ENCODE assay signal across 3 worm cellular contexts in the genomic region with DNA sequence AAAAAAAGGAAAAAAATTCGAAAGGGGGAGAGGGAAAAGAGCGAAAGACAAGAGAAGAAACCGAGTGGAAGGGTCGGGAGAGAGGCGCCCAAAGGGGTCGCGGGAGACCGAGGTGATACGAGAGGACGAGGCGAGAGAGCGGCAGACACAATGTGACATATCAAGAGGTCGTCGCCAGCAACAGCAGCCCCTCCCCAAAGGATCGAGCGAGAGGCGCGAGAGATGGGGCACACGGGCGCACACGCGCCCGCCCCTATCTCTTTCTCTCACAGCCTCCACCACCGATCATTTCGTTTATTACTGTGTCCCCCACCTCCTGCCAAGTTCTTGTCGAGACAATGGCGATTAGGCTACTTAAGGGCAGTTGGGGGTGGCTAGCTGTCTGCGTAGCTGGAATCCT.
A peak's percentile ranks its signal among the peaks of the same experiment; 100 is the strongest.
TF ChIP-seq lines count a peak whose summit lies in the region.

No protein-coding gene starts in this region.

TF ChIP-seq in whole organism, L1 larva, 84 proteins besides CTCF, POLR2A, EP300 and RAD21 (continued from another document and continues in another):
- no peak for TF ChIP-seq isw-1 (GFP tag; IDR thresholded peaks at IDR 0.05; lab: Robert Waterston, UW)
- TF ChIP-seq sptf-1 (tag; optimal IDR thresholded peaks at IDR 0.05; lab: Kevin White, UChicago), result no peak
- TF ChIP-seq nhr-20 (tag; optimal IDR thresholded peaks at IDR 0.05; lab: Kevin White, UChicago), result peak; percentile 81
- TF ChIP-seq lin-39 (tag; optimal IDR thresholded peaks at IDR 0.05; lab: Kevin White, UChicago), result no peak
- TF ChIP-seq mep-1 (tag; optimal IDR thresholded peaks at IDR 0.05; lab: Kevin White, UChicago), result peak; percentile 37
- TF ChIP-seq fkh-8 (tag; optimal IDR thresholded peaks at IDR 0.05; lab: Kevin White, UChicago), result no peak
- peak; percentile 51 to 60 for TF ChIP-seq efl-1 (optimal IDR thresholded peaks at IDR 0.05; lab: Kevin White, UChicago)
- peak in 1 of 2 experiments; percentile 95 for TF ChIP-seq efl-1 (GFP tag; optimal IDR thresholded peaks at IDR 0.05 in 1 of 2; lab: Kevin White, UChicago)
- TF ChIP-seq skn-1 (tag; optimal IDR thresholded peaks at IDR 0.05; lab: Kevin White, UChicago), result peak; percentile 35
- no peak for TF ChIP-seq unc-86 (tag; optimal IDR thresholded peaks at IDR 0.05; lab: Kevin White, UChicago)
- TF ChIP-seq C04F5.9 (tag; optimal IDR thresholded peaks at IDR 0.05; lab: Kevin White, UChicago), result no peak
- no peak for TF ChIP-seq zip-4 (GFP tag; optimal IDR thresholded peaks at IDR 0.05; lab: Kevin White, UChicago)
- TF ChIP-seq elt-2 (tag; optimal IDR thresholded peaks at IDR 0.05; lab: Kevin White, UChicago), result peak; percentile 70
- no peak for TF ChIP-seq pqm-1 (tag; optimal IDR thresholded peaks at IDR 0.05; lab: Kevin White, UChicago)
- no peak for TF ChIP-seq sox-4 (tag; optimal IDR thresholded peaks at IDR 0.05; lab: Kevin White, UChicago)
- TF ChIP-seq lin-15B (tag; optimal IDR thresholded peaks at IDR 0.05; lab: Kevin White, UChicago), result no peak
- peak; percentile 44 for TF ChIP-seq nhr-77 (tag; optimal IDR thresholded peaks at IDR 0.05; lab: Kevin White, UChicago)
- no peak for TF ChIP-seq ets-5 (GFP tag; IDR thresholded peaks at IDR 0.05; lab: Robert Waterston, UW)
- TF ChIP-seq lin-14 (GFP tag; optimal IDR thresholded peaks at IDR 0.05; lab: Kevin White, UChicago), result peak; percentile 91
- peak; percentile 82 for TF ChIP-seq tbx-2 (tag; optimal IDR thresholded peaks at IDR 0.05; lab: Kevin White, UChicago)
- no peak for TF ChIP-seq mef-2 (tag; optimal IDR thresholded peaks at IDR 0.05; lab: Kevin White, UChicago)
- TF ChIP-seq efl-3 (GFP tag; optimal IDR thresholded peaks at IDR 0.05; lab: Kevin White, UChicago), result no peak
- TF ChIP-seq unc-62 (GFP tag; optimal IDR thresholded peaks at IDR 0.05; lab: Kevin White, UChicago), result no peak
- no peak; the same call in 1 of the 2 replicates for TF ChIP-seq ceh-88 (GFP tag; IDR thresholded peaks at IDR 0.05; lab: Robert Waterston, UW)
- no peak for TF ChIP-seq aly-2 (tag; optimal IDR thresholded peaks at IDR 0.05; lab: Kevin White, UChicago)
- TF ChIP-seq ceh-82 (tag; optimal IDR thresholded peaks at IDR 0.05; lab: Kevin White, UChicago), result peak; percentile 30 to 72 (median 52)
- TF ChIP-seq nhr-237 (tag; optimal IDR thresholded peaks at IDR 0.05; lab: Kevin White, UChicago), result peak; percentile 19
- TF ChIP-seq fkh-10 (GFP tag; optimal IDR thresholded peaks at IDR 0.05; lab: Kevin White, UChicago), result no peak
- TF ChIP-seq sup-37 (GFP tag; optimal IDR thresholded peaks at IDR 0.05; lab: Kevin White, UChicago), result no peak
- TF ChIP-seq swsn-7 (tag; optimal IDR thresholded peaks at IDR 0.05; lab: Kevin White, UChicago), result peak; percentile 65
- peak; percentile 16 to 75 for TF ChIP-seq mdl-1 (tag; optimal IDR thresholded peaks at IDR 0.05; lab: Kevin White, UChicago)
- TF ChIP-seq egl-13 (tag; optimal IDR thresholded peaks at IDR 0.05; lab: Kevin White, UChicago), result peak; percentile 7
- TF ChIP-seq tlp-1 (tag; optimal IDR thresholded peaks at IDR 0.05; lab: Kevin White, UChicago), result no peak
- TF ChIP-seq lin-13 (GFP tag; optimal IDR thresholded peaks at IDR 0.05; lab: Kevin White, UChicago), result no peak
- TF ChIP-seq blmp-1 (tag; optimal IDR thresholded peaks at IDR 0.05; lab: Kevin White, UChicago), result peak; percentile 64
- peak; percentile 45 for TF ChIP-seq jun-1 (tag; optimal IDR thresholded peaks at IDR 0.05; lab: Kevin White, UChicago)
- TF ChIP-seq snpc-4 (tag; optimal IDR thresholded peaks at IDR 0.05; lab: Kevin White, UChicago), result no peak
- TF ChIP-seq vab-15 (tag; optimal IDR thresholded peaks at IDR 0.05; lab: Kevin White, UChicago), result no peak
- TF ChIP-seq irx-1 (tag; optimal IDR thresholded peaks at IDR 0.05; lab: Kevin White, UChicago), result peak; percentile 15
- TF ChIP-seq lsy-2 (tag; optimal IDR thresholded peaks at IDR 0.05; lab: Kevin White, UChicago), result peak; percentile 13 to 66
- no peak for TF ChIP-seq zag-1 (tag; optimal IDR thresholded peaks at IDR 0.05; lab: Kevin White, UChicago)
- TF ChIP-seq grh-1 (GFP tag; IDR thresholded peaks at IDR 0.05; lab: Robert Waterston, UW), result no peak
- no peak for TF ChIP-seq C34B4.2 (tag; optimal IDR thresholded peaks at IDR 0.05; lab: Kevin White, UChicago)
- TF ChIP-seq aha-1 (tag; optimal IDR thresholded peaks at IDR 0.05; lab: Kevin White, UChicago), result no peak

TF ChIP-seq in whole organism, L3 larva, 47 proteins besides CTCF, POLR2A, EP300 and RAD21 (continued from another document):
- TF ChIP-seq lin-15B (tag; optimal IDR thresholded peaks at IDR 0.05; lab: Kevin White, UChicago) (peak; percentile 3), nfya-1 (tag; optimal IDR thresholded peaks at IDR 0.05; lab: Kevin White, UChicago; ENCODE audit: insufficient read depth) (peak; percentile 54), ZK546.5 (tag; optimal IDR thresholded peaks at IDR 0.05; lab: Kevin White, UChicago) (no peak), zag-1 (tag; optimal IDR thresholded peaks at IDR 0.05; lab: Kevin White, UChicago) (no peak), ceh-82 (tag; optimal IDR thresholded peaks at IDR 0.05; lab: Kevin White, UChicago) (no peak), elt-2 (tag; optimal IDR thresholded peaks at IDR 0.05; lab: Kevin White, UChicago) (peak; percentile 84), nhr-23 (tag; optimal IDR thresholded peaks at IDR 0.05; lab: Kevin White, UChicago) (peak; percentile 55), snpc-4 (tag; optimal IDR thresholded peaks at IDR 0.05; lab: Kevin White, UChicago) (peak; percentile 62), egl-27 (tag; optimal IDR thresholded peaks at IDR 0.05; lab: Kevin White, UChicago) (peak; percentile 59), nhr-77 (tag; optimal IDR thresholded peaks at IDR 0.05; lab: Kevin White, UChicago) (no peak), pqm-1 (tag; optimal IDR thresholded peaks at IDR 0.05; lab: Kevin White, UChicago) (peak; percentile 22), nhr-237 (tag; optimal IDR thresholded peaks at IDR 0.05; lab: Kevin White, UChicago) (no peak)

TF ChIP-seq in whole organism, young adult, 124 proteins besides CTCF, POLR2A, EP300 and RAD21 (continued from another document):
- peak; percentile 63; the same call in 1 of the 2 replicates for TF ChIP-seq lin-26 (GFP tag; IDR thresholded peaks at IDR 0.05; lab: Robert Waterston, UW)
- TF ChIP-seq aptf-2 (GFP tag; conservative IDR thresholded peaks at IDR 0.05; lab: Robert Waterston, UW), result no peak
- TF ChIP-seq ztf-26 (tag; optimal IDR thresholded peaks at IDR 0.05; lab: Kevin White, UChicago), result peak; percentile 73
- no peak for TF ChIP-seq F23B12.7 (tag; optimal IDR thresholded peaks at IDR 0.05; lab: Kevin White, UChicago; ENCODE audit: insufficient read depth)
- TF ChIP-seq egl-44 (GFP tag; IDR thresholded peaks at IDR 0.05; lab: Robert Waterston, UW), result peak; percentile 91
- peak; percentile 23 for TF ChIP-seq dpff-1 (tag; optimal IDR thresholded peaks at IDR 0.05; lab: Kevin White, UChicago)
- no peak for TF ChIP-seq egl-18 (GFP tag; IDR thresholded peaks at IDR 0.05; lab: Robert Waterston, UW)
- TF ChIP-seq xnd-1 (tag; optimal IDR thresholded peaks at IDR 0.05; lab: Kevin White, UChicago), result no peak
- TF ChIP-seq ZK185.1 (tag; optimal IDR thresholded peaks at IDR 0.05; lab: Kevin White, UChicago; ENCODE audit: poor library complexity, severe bottlenecking), result no peak
- TF ChIP-seq rcor-1 (GFP tag; IDR thresholded peaks at IDR 0.05; lab: Robert Waterston, UW), result 0 out of 2 replicates have a peak, but pooled peaks have one; percentile 34
- no peak for TF ChIP-seq F10E7.11 (tag; optimal IDR thresholded peaks at IDR 0.05; lab: Kevin White, UChicago)
- TF ChIP-seq snpc-1.1 (tag; optimal IDR thresholded peaks at IDR 0.05; lab: Kevin White, UChicago; ENCODE audit: insufficient read depth), result no peak
- TF ChIP-seq egrh-3 (GFP tag; IDR thresholded peaks at IDR 0.05; lab: Robert Waterston, UW), result peak; percentile 97
- peak; percentile 33; the same call in 1 of the 2 replicates for TF ChIP-seq cebp-1 (GFP tag; IDR thresholded peaks at IDR 0.05; lab: Robert Waterston, UW)
- peak; percentile 77 for TF ChIP-seq cebp-1 (tag; optimal IDR thresholded peaks at IDR 0.05; lab: Kevin White, UChicago)
- no peak for TF ChIP-seq tbx-9 (tag; optimal IDR thresholded peaks at IDR 0.05; lab: Kevin White, UChicago; ENCODE audit: borderline replicate concordance)
- TF ChIP-seq ekl-4 (GFP tag; IDR thresholded peaks at IDR 0.05; lab: Robert Waterston, UW), result 0 out of 2 replicates have a peak, but pooled peaks have one; percentile 18
- 0 out of 2 replicates have a peak, but pooled peaks have one; percentile 23 for TF ChIP-seq pbrm-1 (GFP tag; IDR thresholded peaks at IDR 0.05; lab: Robert Waterston, UW)
- TF ChIP-seq pha-4 (tag; optimal IDR thresholded peaks at IDR 0.05; lab: Kevin White, UChicago), result no peak
- no peak for TF ChIP-seq Y53F4B.3 (GFP tag; IDR thresholded peaks at IDR 0.05; lab: Robert Waterston, UW)
- TF ChIP-seq F57C9.4 (tag; optimal IDR thresholded peaks at IDR 0.05; lab: Kevin White, UChicago), result no peak
- TF ChIP-seq F52B5.7 (tag; optimal IDR thresholded peaks at IDR 0.05; lab: Kevin White, UChicago), result peak; percentile 15
- 0 out of 2 replicates have a peak, but pooled peaks have one; percentile 44 for TF ChIP-seq let-526 (GFP tag; IDR thresholded peaks at IDR 0.05; lab: Robert Waterston, UW)
- TF ChIP-seq somi-1 (GFP tag; optimal IDR thresholded peaks at IDR 0.05; lab: Kevin White, UChicago), result peak; percentile 14
- TF ChIP-seq lir-1 (GFP tag; conservative IDR thresholded peaks at IDR 0.05; lab: Robert Waterston, UW), result peak; percentile 30; the same call in 1 of the 2 replicates
- 0 out of 2 replicates have a peak, but pooled peaks have one; percentile 20 for TF ChIP-seq hmg-20 (GFP tag; IDR thresholded peaks at IDR 0.05; lab: Robert Waterston, UW)
- no peak for TF ChIP-seq sea-2 (GFP tag; IDR thresholded peaks at IDR 0.05; lab: Robert Waterston, UW)
- no peak for TF ChIP-seq fkh-3 (tag; optimal IDR thresholded peaks at IDR 0.05; lab: Kevin White, UChicago)
- no peak for TF ChIP-seq nhr-27 (tag; optimal IDR thresholded peaks at IDR 0.05; lab: Kevin White, UChicago)
- TF ChIP-seq hmg-1.2 (GFP tag; IDR thresholded peaks at IDR 0.05; lab: Robert Waterston, UW), result peak; percentile 32; the same call in 1 of the 2 replicates
- TF ChIP-seq dpl-1 (GFP tag; optimal IDR thresholded peaks at IDR 0.05; lab: Kevin White, UChicago), result no peak
- TF ChIP-seq gei-17 (GFP tag; optimal IDR thresholded peaks at IDR 0.05; lab: Kevin White, UChicago), result peak; percentile 16
- TF ChIP-seq tlf-1 (GFP tag; optimal IDR thresholded peaks at IDR 0.05; lab: Kevin White, UChicago), result peak; percentile 9
- TF ChIP-seq F22D6.2 (tag; optimal IDR thresholded peaks at IDR 0.05; lab: Kevin White, UChicago), result peak; percentile 17
- peak; percentile 68 for TF ChIP-seq chd-7 (tag; optimal IDR thresholded peaks at IDR 0.05; lab: Kevin White, UChicago)
- TF ChIP-seq nhr-80 (tag; optimal IDR thresholded peaks at IDR 0.05; lab: Kevin White, UChicago), result peak; percentile 94
- TF ChIP-seq bed-1 (GFP tag; IDR thresholded peaks at IDR 0.05; lab: Robert Waterston, UW), result no peak
TF ChIP-seq in whole organism, young adult: peak in this region for 39.
